Fruit fly (Drosophila melanogaster): Measurements from ENCODE around the gene chas.

The chas gene

DNA sequence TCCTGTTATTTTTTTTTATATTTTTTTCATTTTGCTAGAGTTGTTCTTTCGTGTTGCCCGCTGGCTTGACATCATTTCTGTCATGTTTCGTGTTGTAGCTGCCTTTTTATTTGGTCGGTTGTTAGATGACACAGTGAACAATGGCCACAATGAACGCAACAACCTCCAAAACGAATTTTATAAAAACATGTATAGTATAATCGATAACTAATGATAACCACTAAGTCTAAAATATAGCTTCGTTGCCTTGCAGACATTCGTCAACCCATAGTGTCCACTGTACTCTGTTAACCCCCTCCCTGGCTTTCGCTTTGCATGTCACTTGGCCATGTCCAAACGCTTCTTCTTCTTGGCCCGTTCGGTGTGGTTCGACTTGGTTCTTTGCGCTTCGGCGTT is 15.2 kb upstream of the chas start (continued):
- TF ChIP-seq otp (GFP tag; IDR thresholded peaks at IDR 0.05) = peak; percentile 86
- TF ChIP-seq cg (GFP tag; optimal IDR thresholded peaks at IDR 0.05) = no peak
- no peak for TF ChIP-seq CG13287 (GFP tag; IDR thresholded peaks at IDR 0.05; ENCODE audit: partially characterized antibody)
- no peak for TF ChIP-seq ash1 (GFP tag; optimal IDR thresholded peaks at IDR 0.05)
- no peak for TF ChIP-seq CG8478 (optimal IDR thresholded peaks at IDR 0.05)
- peak; percentile 24 for TF ChIP-seq Mes4 (GFP tag; optimal IDR thresholded peaks at IDR 0.05)
- no peak for TF ChIP-seq CG30020 (tag; optimal IDR thresholded peaks at IDR 0.05)
- TF ChIP-seq Optix (GFP tag; IDR thresholded peaks at IDR 0.05) = peak; percentile 81
- TF ChIP-seq cas (GFP tag; IDR thresholded peaks at IDR 0.05) = no peak
- TF ChIP-seq CG10366 (GFP tag; IDR thresholded peaks at IDR 0.05) = peak; percentile 80
- TF ChIP-seq her (GFP tag; optimal IDR thresholded peaks at IDR 0.05) = peak; percentile 75
- 0 out of 2 replicates have a peak, but pooled peaks have one; percentile 8 for TF ChIP-seq ro (GFP tag; IDR thresholded peaks at IDR 0.05)
- TF ChIP-seq CG8765 (GFP tag; IDR thresholded peaks at IDR 0.05) = peak; percentile 71
- TF ChIP-seq CTCF (GFP tag; optimal IDR thresholded peaks at IDR 0.05) = no peak
- TF ChIP-seq sna (GFP tag; IDR thresholded peaks at IDR 0.05; ENCODE audit: partially characterized antibody) = no peak
- TF ChIP-seq hkb (optimal IDR thresholded peaks at IDR 0.05) = no peak
- TF ChIP-seq hkb (GFP tag; IDR thresholded peaks at IDR 0.05) = peak; percentile 85
- no peak for TF ChIP-seq Nf-YC (tag; optimal IDR thresholded peaks at IDR 0.05)
- TF ChIP-seq CG13624 (GFP tag; optimal IDR thresholded peaks at IDR 0.05) = peak; percentile 38
- peak; percentile 48 for TF ChIP-seq CG11723 (GFP tag; optimal IDR thresholded peaks at IDR 0.05)
- peak; percentile 61 for TF ChIP-seq CG43689 (GFP tag; IDR thresholded peaks at IDR 0.05)
- TF ChIP-seq PHDP (tag; optimal IDR thresholded peaks at IDR 0.05) = peak; percentile 57
- peak; percentile 83 for TF ChIP-seq CG14014 (GFP tag; IDR thresholded peaks at IDR 0.05)
- TF ChIP-seq CG6254 (GFP tag; optimal IDR thresholded peaks at IDR 0.05) = peak; percentile 41
- peak; percentile 47 for TF ChIP-seq crol (GFP tag; IDR thresholded peaks at IDR 0.05)
- peak; percentile 83 for TF ChIP-seq row (GFP tag; IDR thresholded peaks at IDR 0.05)
- TF ChIP-seq lilli (GFP tag; optimal IDR thresholded peaks at IDR 0.05) = peak; percentile 72
- TF ChIP-seq MTF-1 (GFP tag; optimal IDR thresholded peaks at IDR 0.05; ENCODE audit: borderline replicate concordance) = peak; percentile 51
- TF ChIP-seq CG31224 (GFP tag; IDR thresholded peaks at IDR 0.05) = peak; percentile 63; the same call in 1 of the 2 replicates
- TF ChIP-seq Dip3 (GFP tag; optimal IDR thresholded peaks at IDR 0.05) = peak; percentile 76
- TF ChIP-seq mirr (GFP tag; optimal IDR thresholded peaks at IDR 0.05) = peak; percentile 70
- peak; percentile 6 for TF ChIP-seq Nf-YB (GFP tag; optimal IDR thresholded peaks at IDR 0.05)
- TF ChIP-seq CG3065 (GFP tag; optimal IDR thresholded peaks at IDR 0.05) = no peak
- no peak for TF ChIP-seq eyg (GFP tag; optimal IDR thresholded peaks at IDR 0.05)
- TF ChIP-seq HLH3B (GFP tag; IDR thresholded peaks at IDR 0.05) = peak; percentile 89
- peak; percentile 55 for TF ChIP-seq CG10267 (tag; optimal IDR thresholded peaks at IDR 0.05)
- no peak for TF ChIP-seq p53 (GFP tag; optimal IDR thresholded peaks at IDR 0.05)
- TF ChIP-seq MBD-R2 (GFP tag; IDR thresholded peaks at IDR 0.05) = peak; percentile 63
- no peak for TF ChIP-seq D19B (GFP tag; optimal IDR thresholded peaks at IDR 0.05)
- peak; percentile 15 for TF ChIP-seq salm (tag; optimal IDR thresholded peaks at IDR 0.05)
- TF ChIP-seq ewg (GFP tag; optimal IDR thresholded peaks at IDR 0.05) = peak; percentile 34
- TF ChIP-seq run (tag; optimal IDR thresholded peaks at IDR 0.05) = peak; percentile 22
- peak; percentile 78 for TF ChIP-seq Nf-YA (GFP tag; IDR thresholded peaks at IDR 0.05)
- peak; percentile 77 for TF ChIP-seq CG9932 (GFP tag; IDR thresholded peaks at IDR 0.05)
- TF ChIP-seq jigr1 (GFP tag; IDR thresholded peaks at IDR 0.05) = peak; percentile 63; the same call in 2 of the 3 replicates
- peak; percentile 17 for TF ChIP-seq CG12299 (tag; optimal IDR thresholded peaks at IDR 0.05)
- TF ChIP-seq Ada2b (GFP tag; IDR thresholded peaks at IDR 0.05) = peak; percentile 92
- TF ChIP-seq Jarid2 (GFP tag; optimal IDR thresholded peaks at IDR 0.05) = peak; percentile 29
- peak; percentile 77 for TF ChIP-seq Side (GFP tag; optimal IDR thresholded peaks at IDR 0.05)
- TF ChIP-seq CG17829 (tag; optimal IDR thresholded peaks at IDR 0.05) = peak; percentile 46
- no peak for TF ChIP-seq ftz-f1 (GFP tag; optimal IDR thresholded peaks at IDR 0.05)
- no peak for TF ChIP-seq trh (GFP tag; optimal IDR thresholded peaks at IDR 0.05)
- TF ChIP-seq Doc3 (GFP tag; IDR thresholded peaks at IDR 0.05; ENCODE audit: partially characterized antibody) = no peak

Data from whole organism, embryonic.